Worm (Caenorhabditis elegans) whole organism, L1 larva: ENCODE measurements around the gene C30H6.8.

ENCODE experiments used
- aly-2 ChIP-seq: fragments of 150-350 bp; optimal IDR thresholded peaks from 2 replicates; lab custom pipeline; 2014; ENCODE audit warnings: missing biosample characterization, missing genetic modification characterization
- elt-3 ChIP-seq, 6 experiments: fragments of 150-350 bp in 1 of 6; sonication (generic microtip); optimal IDR thresholded peaks; 2 replicates each; lab custom pipeline; 2017 to 2018; ENCODE audit warnings: missing biosample characterization in 6 of 6, missing genetic modification characterization in 6 of 6, inconsistent platforms in 1 of 6
- mep-1 ChIP-seq: fragments of 150-350 bp; optimal IDR thresholded peaks from 2 replicates; lab custom pipeline; 2014; ENCODE audit warnings: missing biosample characterization, missing genetic modification characterization
- nhr-28 ChIP-seq: fragments of 150-350 bp; optimal IDR thresholded peaks from 2 replicates; lab custom pipeline; 2014; ENCODE audit warnings: missing biosample characterization, missing genetic modification characterization
- nhr-85 ChIP-seq: sonication (generic microtip); peaks from one replicate; lab custom pipeline; 2016; ENCODE audit warnings: missing genetic modification characterization, inconsistent platforms, missing compliant biosample characterization
- snu-23 ChIP-seq: sonication (generic microtip); optimal IDR thresholded peaks from 2 replicates; lab custom pipeline; 2016; ENCODE audit warnings: missing genetic modification characterization, missing compliant biosample characterization
- tbx-2 ChIP-seq: sonication (generic microtip); optimal IDR thresholded peaks from 2 replicates; lab custom pipeline; 2016; ENCODE audit warnings: missing genetic modification characterization, missing compliant biosample characterization

DNA sequence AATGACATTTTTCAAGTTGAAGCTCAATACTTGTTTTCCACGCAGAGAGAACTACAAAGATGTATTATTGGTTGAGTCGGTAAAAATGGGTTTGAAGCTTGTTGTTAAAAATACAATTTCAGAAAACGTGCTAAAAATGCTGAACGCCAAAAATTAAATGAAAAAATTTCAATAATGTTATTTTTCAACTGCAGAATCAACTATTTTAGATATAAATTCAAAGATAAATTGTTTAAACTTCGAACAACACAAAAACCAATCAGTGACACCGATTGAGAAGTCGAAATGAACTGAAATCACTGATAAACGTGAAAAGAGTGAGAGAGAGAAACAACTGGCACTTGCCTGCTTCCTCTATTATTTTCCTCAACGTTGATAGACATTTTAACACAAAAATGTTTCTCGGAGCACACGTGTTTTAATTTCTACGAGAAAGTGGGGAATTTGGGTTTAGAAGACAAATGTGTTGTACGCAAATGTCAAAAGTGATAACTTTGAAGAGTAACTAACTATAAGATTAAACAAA, 5.4 kb downstream of the C30H6.8 start, which contains the start of gene T02D1.8:
- TF ChIP-seq aly-2 (tag; lab: Kevin White, UChicago) (no peak), mep-1 (no peak), nhr-85 (no peak), snu-23 (GFP tag; lab: Kevin White, UChicago) (no peak), tbx-2 (tag; lab: Kevin White, UChicago) (no peak), nhr-28 (tag; lab: Kevin White, UChicago) (no peak), elt-3 (tag; optimal IDR thresholded peaks at IDR 0.05; lab: Kevin White, UChicago) (no peak)
